Worm (Caenorhabditis elegans) whole organism, L3 larva: ENCODE results near the gene dmsr-1.

ENCODE experiments used
- fkh-10 ChIP-seq: sonication (generic microtip); optimal IDR thresholded peaks from 2 replicates; lab custom pipeline; 2017; ENCODE audit warnings: missing biosample characterization, missing genetic modification reagents, missing genetic modification characterization
- lin-39 ChIP-seq: fragments of 150-350 bp; optimal IDR thresholded peaks from 2 replicates; lab custom pipeline; 2018; ENCODE audit warnings: missing biosample characterization, missing genetic modification reagents, missing genetic modification characterization

- TF ChIP-seq lin-39 (tag; lab: Kevin White, UChicago) (no peak), fkh-10 (GFP tag; lab: Kevin White, UChicago) (no peak)
Observed at ce11 chrV:11424565-11424964, 14.0 kb upstream of the dmsr-1 start, which contains the start of gene T26H10.2.
